Worm (Caenorhabditis elegans) whole organism, L4 larva: ENCODE measurements around the gene col-76.
A peak's percentile ranks its signal among the peaks of the same experiment; 100 is the strongest.

Source experiments
- D1046.2 ChIP-seq: fragments of 200-800 bp; sonication (Bioruptor generic); IDR thresholded peaks from 2 replicates; pipeline ENCODE4 v1.3.6; 2022; ENCODE audit warnings: missing genetic modification characterization, missing compliant biosample characterization
- F44E2.7 ChIP-seq: fragments of 200-800 bp; sonication (Bioruptor generic); IDR thresholded peaks from 2 replicates; pipeline ENCODE4 v2.1.2; 2022; ENCODE audit warnings: missing genetic modification characterization, missing compliant biosample characterization
- T20F7.1 ChIP-seq: fragments of 200-800 bp; sonication (Bioruptor generic); optimal IDR thresholded peaks from 2 replicates; lab custom pipeline; 2018; ENCODE audit warnings: mild to moderate bottlenecking, missing genetic modification characterization, missing compliant biosample characterization
- T26A8.4 ChIP-seq: fragments of 200-800 bp; sonication (Bioruptor generic); IDR thresholded peaks from 2 replicates; pipeline ENCODE4 v1.3.6; 2022; ENCODE audit warnings: missing genetic modification characterization, missing compliant biosample characterization
- Y75B8A.6 ChIP-seq: fragments of 200-800 bp; sonication (Bioruptor generic); IDR thresholded peaks from 2 replicates; pipeline ENCODE4 v1.3.6; 2022; ENCODE audit warnings: missing genetic modification reagents, missing genetic modification characterization, missing compliant biosample characterization
- aly-2 ChIP-seq: sonication (generic microtip); optimal IDR thresholded peaks from 2 replicates; lab custom pipeline; 2018; ENCODE audit warnings: missing biosample characterization, missing genetic modification characterization
- ama-1 ChIP-seq: fragments of 150-350 bp; optimal IDR thresholded peaks from 2 replicates; lab custom pipeline; 2014; ENCODE audit warnings: inconsistent platforms, mixed read lengths
- arid-1 ChIP-seq: fragments of 200-800 bp; sonication (Bioruptor generic); conservative IDR thresholded peaks from 2 replicates; pipeline ENCODE4 v1.3.6; 2022; ENCODE audit warnings: missing genetic modification reagents, missing genetic modification characterization, missing compliant biosample characterization
- attf-4 ChIP-seq: sonication (generic microtip); optimal IDR thresholded peaks from 3 replicates; lab custom pipeline; 2017; ENCODE audit warnings: missing biosample characterization, missing genetic modification characterization
- ceh-20 ChIP-seq: fragments of 200-800 bp; sonication (Bioruptor generic); IDR thresholded peaks from 2 replicates; pipeline ENCODE4 v1.3.6; 2022; ENCODE audit warnings: missing genetic modification reagents, missing genetic modification characterization, missing compliant biosample characterization
- ceh-32 ChIP-seq: sonication (generic microtip); optimal IDR thresholded peaks from 2 replicates; lab custom pipeline; 2016; ENCODE audit warnings: mild to moderate bottlenecking, missing genetic modification characterization, missing compliant biosample characterization; ENCODE audit not compliant: poor library complexity
- ces-1 ChIP-seq: fragments of 150-350 bp; sonication (generic microtip); optimal IDR thresholded peaks from 4 replicates; lab custom pipeline; 2014; ENCODE audit warnings: missing biosample characterization, missing genetic modification reagents, missing genetic modification characterization
- ctbp-1 ChIP-seq: fragments of 200-800 bp; sonication (Bioruptor generic); IDR thresholded peaks from 2 replicates; pipeline ENCODE4 v1.3.6; 2022; ENCODE audit warnings: missing genetic modification reagents, missing genetic modification characterization, missing compliant biosample characterization
- daf-16 ChIP-seq, 3 experiments: sonication (generic microtip); optimal IDR thresholded peaks; 2 replicates each; lab custom pipeline; 2016 to 2017; ENCODE audit warnings: missing genetic modification characterization in 3 of 3, missing genetic modification reagents in 3 of 3, mild to moderate bottlenecking in 2 of 3, missing compliant biosample characterization in 2 of 3, missing biosample characterization in 1 of 3, moderate library complexity in 1 of 3
- daf-19 ChIP-seq: fragments of 200-800 bp; sonication (Bioruptor generic); conservative IDR thresholded peaks from 2 replicates; pipeline ENCODE4 v1.3.6; 2022; ENCODE audit warnings: missing genetic modification characterization, missing compliant biosample characterization
- dmd-9 ChIP-seq: fragments of 200-800 bp; sonication (Bioruptor generic); IDR thresholded peaks from 2 replicates; pipeline ENCODE4 v1.3.6; 2022; ENCODE audit warnings: missing genetic modification reagents, missing genetic modification characterization, missing compliant biosample characterization
- dpl-1 ChIP-seq: fragments of 150-350 bp; optimal IDR thresholded peaks from 2 replicates; lab custom pipeline; 2014; ENCODE audit warnings: missing biosample characterization, missing genetic modification reagents, missing genetic modification characterization
- dve-1 ChIP-seq: sonication (generic microtip); optimal IDR thresholded peaks from 2 replicates; lab custom pipeline; 2017; ENCODE audit warnings: antibody characterized with exemption, mild to moderate bottlenecking, missing genetic modification characterization, missing compliant biosample characterization; ENCODE audit not compliant: insufficient read depth
- fkh-10 ChIP-seq: fragments of 150-350 bp; optimal IDR thresholded peaks from 2 replicates; lab custom pipeline; 2014; ENCODE audit warnings: missing biosample characterization, missing genetic modification reagents, missing genetic modification characterization
- lin-1 ChIP-seq: fragments of 200-800 bp; sonication (Bioruptor generic); IDR thresholded peaks from 2 replicates; pipeline ENCODE4 v1.3.6; 2022; ENCODE audit warnings: missing genetic modification reagents, missing genetic modification characterization, missing compliant biosample characterization
- lin-13 ChIP-seq: fragments of 150-350 bp; optimal IDR thresholded peaks from 2 replicates; lab custom pipeline; 2014; ENCODE audit warnings: missing biosample characterization, missing genetic modification reagents, missing genetic modification characterization
- lin-38 ChIP-seq: fragments of 200-800 bp; sonication (Bioruptor generic); IDR thresholded peaks from 2 replicates; pipeline ENCODE4 v1.3.6; 2022; ENCODE audit warnings: missing genetic modification reagents, missing genetic modification characterization, missing compliant biosample characterization
- lsy-2 ChIP-seq, 2 experiments: fragments of 150-350 bp in 1 of 2; sonication (generic microtip) in 1 of 2; optimal IDR thresholded peaks; 2 replicates each; lab custom pipeline; 2014 to 2017; ENCODE audit warnings: missing biosample characterization in 2 of 2, missing genetic modification characterization in 2 of 2
- mdl-1 ChIP-seq, 2 experiments: fragments of 150-350 bp in 1 of 2; sonication (generic microtip) in 1 of 2; optimal IDR thresholded peaks; 2 replicates each; lab custom pipeline; 2014 to 2017; ENCODE audit warnings: missing biosample characterization in 2 of 2, missing genetic modification characterization in 2 of 2
- mdt-29 ChIP-seq: fragments of 200-800 bp; sonication (Bioruptor generic); IDR thresholded peaks from 2 replicates; pipeline ENCODE4 v1.3.6; 2022; ENCODE audit warnings: missing genetic modification reagents, missing genetic modification characterization, missing compliant biosample characterization
- mes-2 ChIP-seq: sonication (generic microtip); optimal IDR thresholded peaks from 2 replicates; lab custom pipeline; 2016; ENCODE audit warnings: missing genotype, mild to moderate bottlenecking, missing genetic modification characterization, missing compliant biosample characterization; ENCODE audit not compliant: poor library complexity, severe bottlenecking
- mxl-2 ChIP-seq: fragments of 200-800 bp; sonication (Bioruptor generic); conservative IDR thresholded peaks from 2 replicates; pipeline ENCODE4 v1.3.6; 2022; ENCODE audit warnings: missing genetic modification reagents, missing genetic modification characterization, missing compliant biosample characterization
- nhr-102 ChIP-seq: sonication (generic microtip); optimal IDR thresholded peaks from 2 replicates; lab custom pipeline; 2016; ENCODE audit warnings: mild to moderate bottlenecking, missing genetic modification characterization, moderate library complexity, missing compliant biosample characterization
- nhr-111 ChIP-seq: fragments of 200-800 bp; sonication (Bioruptor generic); optimal IDR thresholded peaks from 2 replicates; lab custom pipeline; 2018; ENCODE audit warnings: mild to moderate bottlenecking, missing genetic modification characterization, missing compliant biosample characterization
- nhr-25 ChIP-seq: sonication (generic microtip); optimal IDR thresholded peaks from 2 replicates; lab custom pipeline; 2017; ENCODE audit warnings: missing genetic modification characterization, mild to moderate bottlenecking, missing compliant biosample characterization, antibody characterized with exemption, moderate library complexity, borderline replicate concordance; ENCODE audit not compliant: insufficient read depth
- nhr-28 ChIP-seq: fragments of 150-350 bp; optimal IDR thresholded peaks from 2 replicates; lab custom pipeline; 2014; ENCODE audit warnings: missing biosample characterization, missing genetic modification characterization
- nhr-41 ChIP-seq: fragments of 200-800 bp; sonication (Bioruptor generic); IDR thresholded peaks from 2 replicates; pipeline ENCODE4 v1.3.6; 2022; ENCODE audit warnings: missing genetic modification reagents, missing genetic modification characterization, missing compliant biosample characterization
- nhr-42 ChIP-seq: fragments of 200-800 bp; sonication (Bioruptor generic); IDR thresholded peaks from 2 replicates; pipeline ENCODE4 v1.3.6; 2022; ENCODE audit warnings: missing genetic modification characterization, missing compliant biosample characterization
- nhr-48 ChIP-seq: sonication (generic microtip); optimal IDR thresholded peaks from 2 replicates; lab custom pipeline; 2016; ENCODE audit warnings: mild to moderate bottlenecking, missing genetic modification characterization, missing compliant biosample characterization
- nhr-76 ChIP-seq: fragments of 150-350 bp; optimal IDR thresholded peaks from 2 replicates; lab custom pipeline; 2014; ENCODE audit warnings: missing biosample characterization, missing genetic modification characterization
- skn-1 ChIP-seq: fragments of 150-350 bp; optimal IDR thresholded peaks from 2 replicates; lab custom pipeline; 2014; ENCODE audit warnings: missing biosample characterization, missing genetic modification characterization
- snpc-1.2 ChIP-seq: fragments of 200-800 bp; sonication (Bioruptor generic); IDR thresholded peaks from 2 replicates; pipeline ENCODE4 v1.3.6; 2022; ENCODE audit warnings: missing genetic modification reagents, missing genetic modification characterization, missing compliant biosample characterization
- snpc-4 ChIP-seq: fragments of 150-350 bp; optimal IDR thresholded peaks from 2 replicates; lab custom pipeline; 2014; ENCODE audit warnings: missing biosample characterization, missing genetic modification characterization
- unc-130 ChIP-seq: sonication (generic microtip); optimal IDR thresholded peaks from 2 replicates; lab custom pipeline; 2016; ENCODE audit warnings: missing genetic modification reagents, missing genetic modification characterization, missing compliant biosample characterization
- unc-62 ChIP-seq, 3 experiments: fragments of 150-350 bp in 1 of 3; sonication (generic microtip); optimal IDR thresholded peaks in 2 of 3; peaks in 1 of 3; 1 replicate in 1 of 3; 2 replicates in 2 of 3; lab custom pipeline; 2014 to 2017; ENCODE audit warnings: missing biosample characterization in 3 of 3, missing genetic modification characterization in 3 of 3, missing genetic modification reagents in 3 of 3, missing genotype in 1 of 3
- vab-7 ChIP-seq: fragments of 200-800 bp; sonication (Bioruptor generic); IDR thresholded peaks from 2 replicates; pipeline ENCODE4 v1.3.6; 2022; ENCODE audit warnings: missing genetic modification reagents, missing genetic modification characterization, missing compliant biosample characterization
- zfp-2 ChIP-seq: sonication (generic microtip); optimal IDR thresholded peaks from 2 replicates; lab custom pipeline; 2016; ENCODE audit warnings: mild to moderate bottlenecking, missing genetic modification characterization, missing compliant biosample characterization
- zfp-3 ChIP-seq: fragments of 200-800 bp; sonication (Bioruptor generic); conservative IDR thresholded peaks from 2 replicates; pipeline ENCODE4 v1.3.6; 2022; ENCODE audit warnings: missing genetic modification reagents, missing genetic modification characterization, missing compliant biosample characterization
- zip-2 ChIP-seq: fragments of 150-350 bp; optimal IDR thresholded peaks from 2 replicates; lab custom pipeline; 2014; ENCODE audit warnings: missing biosample characterization, missing genetic modification characterization
- ztf-7 ChIP-seq: fragments of 150-350 bp; optimal IDR thresholded peaks from 2 replicates; lab custom pipeline; 2014; ENCODE audit warnings: missing biosample characterization, missing genetic modification characterization

Gene col-76

DNA sequence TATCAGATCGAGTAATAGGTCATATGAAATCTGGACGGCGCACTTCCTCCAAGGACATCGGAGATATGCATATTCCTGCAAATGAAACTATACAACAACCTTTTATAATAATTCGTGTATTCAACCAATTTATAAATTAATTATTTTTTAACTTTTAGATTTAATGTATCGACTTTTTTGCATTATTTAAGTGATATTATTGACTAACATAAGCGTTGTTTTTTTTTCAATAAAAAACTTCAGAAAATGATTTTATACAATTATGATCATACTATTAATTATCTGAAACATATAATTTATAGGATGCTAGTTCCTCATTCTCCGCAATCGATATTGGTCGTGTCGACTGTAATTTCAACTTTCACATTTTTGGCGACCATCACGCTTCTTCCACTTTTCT is at the start of gene col-76:
Gene col-76, plus strand, starts transcription at position 301 of the 400 bp plus-strand sequence.
- TF ChIP-seq ceh-20 (GFP tag; lab: Robert Waterston, UW) (no peak), T26A8.4 (GFP tag; lab: Robert Waterston, UW) (no peak)

DNA sequence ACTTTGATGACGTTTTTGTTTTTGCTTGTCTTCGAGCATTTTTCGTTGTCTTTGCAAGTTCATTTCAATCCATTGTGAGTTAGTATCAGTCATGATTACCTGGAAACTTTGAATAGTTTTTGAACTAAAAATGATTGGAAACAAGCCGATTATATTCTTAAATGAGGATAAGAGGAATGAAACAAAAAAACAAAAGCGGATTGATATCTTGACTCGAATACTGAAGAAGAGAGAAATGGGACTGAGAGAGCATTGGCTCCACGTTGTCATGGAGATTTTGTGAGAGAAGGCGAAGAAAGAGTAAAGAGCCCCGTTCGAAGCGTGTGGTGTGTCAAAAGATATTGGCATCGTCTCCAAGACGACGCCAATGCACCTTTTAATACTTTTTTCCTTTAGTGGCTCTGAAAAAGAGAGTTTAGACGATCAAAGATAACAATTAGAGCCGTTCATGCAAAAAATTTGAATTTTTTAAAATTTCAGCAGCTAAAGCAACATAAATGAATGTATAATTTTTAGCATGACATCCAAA is 47.2 kb upstream of the col-76 start, which contains the start of the genes tub-1 and tmem-138:
Gene tub-1, minus strand, starts transcription at position 101 of the 529 bp plus-strand sequence.
Gene tmem-138, plus strand, starts transcription at position 479 of the 529 bp plus-strand sequence.
- TF ChIP-seq mxl-2 (GFP tag; lab: Robert Waterston, UW) (no peak), ztf-7 (tag; lab: Kevin White, UChicago) (no peak), nhr-102 (no peak), Y75B8A.6 (GFP tag; lab: Robert Waterston, UW) (no peak), daf-19 (GFP tag; lab: Robert Waterston, UW) (no peak), nhr-42 (GFP tag; lab: Robert Waterston, UW) (no peak), fkh-10 (no peak), lin-13 (no peak)

DNA sequence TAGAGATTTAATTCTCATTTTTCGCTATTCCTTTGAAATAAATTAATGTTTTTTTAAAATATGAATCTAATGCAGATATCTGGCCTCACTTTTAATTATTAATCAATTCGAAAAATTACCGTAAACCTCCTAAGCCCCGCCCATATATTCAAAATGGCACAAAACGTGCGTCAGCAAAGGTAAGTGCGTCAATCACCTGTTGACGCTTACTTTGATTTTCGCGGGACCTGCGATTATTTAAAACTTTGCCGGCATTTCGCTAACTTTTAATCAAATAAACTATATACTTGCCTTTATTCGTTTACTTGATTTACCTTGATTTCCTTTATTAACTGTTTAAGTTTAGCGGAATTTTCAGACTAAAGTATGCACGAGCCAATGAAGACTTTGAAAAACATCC is 46.1 kb upstream of the col-76 start, which contains the start of gene pch-2:
Gene pch-2, plus strand, starts transcription at position 359 of the 400 bp plus-strand sequence.
- TF ChIP-seq T26A8.4 (GFP tag; lab: Robert Waterston, UW) (no peak), daf-19 (GFP tag; lab: Robert Waterston, UW) (no peak), mes-2 (peak; percentile 66), lin-38 (GFP tag; lab: Robert Waterston, UW) (no peak; the same call in 1 of the 2 replicates), D1046.2 (no peak), nhr-111 (GFP tag; lab: Kevin White, UChicago) (no peak), daf-16 (GFP tag; optimal IDR thresholded peaks at IDR 0.05; lab: Kevin White, UChicago) (no peak), daf-16 (tag; optimal IDR thresholded peaks at IDR 0.05; lab: Kevin White, UChicago) (no peak), zfp-3 (GFP tag; lab: Robert Waterston, UW) (no peak), skn-1 (tag; lab: Kevin White, UChicago) (no peak), lin-1 (GFP tag; lab: Robert Waterston, UW) (no peak), dmd-9 (no peak), ama-1 (lab: Kevin White, UChicago) (no peak), dve-1 (peak; percentile 71), ctbp-1 (GFP tag; lab: Robert Waterston, UW) (no peak), dpl-1 (GFP tag; lab: Kevin White, UChicago) (peak; percentile 89), ceh-20 (GFP tag; lab: Robert Waterston, UW) (no peak), unc-62 (GFP tag; optimal IDR thresholded peaks at IDR 0.05 in 1 of 2; lab: Kevin White, UChicago) (no peak), unc-62 (tag; optimal IDR thresholded peaks at IDR 0.05; lab: Kevin White, UChicago) (no peak), arid-1 (GFP tag; lab: Robert Waterston, UW) (no peak), zfp-2 (tag; lab: Kevin White, UChicago) (no peak), ceh-32 (tag; lab: Kevin White, UChicago) (no peak), snpc-4 (tag; lab: Kevin White, UChicago) (no peak), ces-1 (GFP tag; lab: Kevin White, UChicago) (no peak), nhr-25 (no peak), zip-2 (tag; lab: Kevin White, UChicago) (no peak), T20F7.1 (peak; percentile 72), nhr-76 (tag; lab: Kevin White, UChicago) (no peak), vab-7 (GFP tag; lab: Robert Waterston, UW) (no peak), snpc-1.2 (GFP tag; lab: Robert Waterston, UW) (no peak), mdl-1 (tag; optimal IDR thresholded peaks at IDR 0.05; lab: Kevin White, UChicago) (no peak), Y75B8A.6 (GFP tag; lab: Robert Waterston, UW) (no peak), attf-4 (no peak), aly-2 (tag; lab: Kevin White, UChicago) (no peak), nhr-28 (tag; lab: Kevin White, UChicago) (peak; percentile 20), nhr-41 (GFP tag; lab: Robert Waterston, UW) (no peak), mdt-29 (GFP tag; lab: Robert Waterston, UW) (no peak), nhr-48 (tag; lab: Kevin White, UChicago) (no peak), unc-130 (GFP tag; lab: Kevin White, UChicago) (peak; percentile 1), F44E2.7 (GFP tag; lab: Robert Waterston, UW) (no peak), lsy-2 (tag; optimal IDR thresholded peaks at IDR 0.05; lab: Kevin White, UChicago) (peak in 1 of 2 experiments; percentile 91)
